Worm (Caenorhabditis elegans) whole organism, L4/young adult: ENCODE measurements around the gene hrde-2.
"Not testable (repeated sequence)": the region's sequence is repeated elsewhere in the genome, so short reads cannot be mapped to it uniquely, and the experiment has no call there.

Experiments
- dao-5 ChIP-seq: sonication (generic microtip); optimal IDR thresholded peaks from 2 replicates; lab custom pipeline; 2016; ENCODE audit warnings: missing genotype, missing genetic modification characterization, moderate library complexity, missing compliant biosample characterization
- him-1 ChIP-seq: sonication (generic microtip); optimal IDR thresholded peaks from 2 replicates; lab custom pipeline; 2016; ENCODE audit warnings: missing genotype, missing genetic modification reagents, missing genetic modification characterization, missing compliant biosample characterization

- not testable (repeated sequence) for TF ChIP-seq dao-5; him-1 (tag; lab: Kevin White, UChicago)
Measured at ce11 chrV:15036769-15037168, 31.9 kb downstream of the hrde-2 start, which contains the start of gene melo-3.
